Fruit fly (Drosophila melanogaster): ENCODE results near the gene eIF3a.

eIF3a gene

dm6 chr3R:4452345-4453044, 18.8 kb upstream of the eIF3a start (continued):
- TF ChIP-seq Fer1 (GFP tag; optimal IDR thresholded peaks at IDR 0.05) = peak; percentile 31
- TF ChIP-seq CTCF (GFP tag; optimal IDR thresholded peaks at IDR 0.05) = no peak
- peak; percentile 16 for TF ChIP-seq CG12769 (tag; optimal IDR thresholded peaks at IDR 0.05)
- no peak for TF ChIP-seq CG1529 (GFP tag; optimal IDR thresholded peaks at IDR 0.05)
- TF ChIP-seq CG17568 (GFP tag; optimal IDR thresholded peaks at IDR 0.05) = no peak
- TF ChIP-seq emc (GFP tag; optimal IDR thresholded peaks at IDR 0.05) = no peak
- no peak for TF ChIP-seq CG16813 (GFP tag; IDR thresholded peaks at IDR 0.05; ENCODE audit: partially characterized antibody)
- TF ChIP-seq Atf3 (GFP tag; optimal IDR thresholded peaks at IDR 0.05) = no peak
- no peak for TF ChIP-seq Dfd (GFP tag; optimal IDR thresholded peaks at IDR 0.05)
- no peak for TF ChIP-seq tll (GFP tag; optimal IDR thresholded peaks at IDR 0.05)
- no peak for TF ChIP-seq D19A (tag; optimal IDR thresholded peaks at IDR 0.05)
- 0 out of 2 replicates have a peak, but pooled peaks have one; percentile 13 for TF ChIP-seq slbo (GFP tag; IDR thresholded peaks at IDR 0.05)
- no peak for TF ChIP-seq CG13123 (GFP tag; optimal IDR thresholded peaks at IDR 0.05)
- TF ChIP-seq bowl (GFP tag; IDR thresholded peaks at IDR 0.05) = no peak
- TF ChIP-seq Sry-β (GFP tag; optimal IDR thresholded peaks at IDR 0.05) = no peak
- no peak for TF ChIP-seq CG13624 (GFP tag; optimal IDR thresholded peaks at IDR 0.05)
- peak; percentile 99 for TF ChIP-seq sr (GFP tag; IDR thresholded peaks at IDR 0.05)
- no peak for TF ChIP-seq HmgD (GFP tag; optimal IDR thresholded peaks at IDR 0.05)
- TF ChIP-seq ATbp (GFP tag; optimal IDR thresholded peaks at IDR 0.05) = no peak
- TF ChIP-seq Dbx (GFP tag; IDR thresholded peaks at IDR 0.05) = no peak
- no peak for TF ChIP-seq lilli (GFP tag; optimal IDR thresholded peaks at IDR 0.05)
- TF ChIP-seq Myb (GFP tag; optimal IDR thresholded peaks at IDR 0.05) = no peak
- no peak for TF ChIP-seq CG30431 (GFP tag; optimal IDR thresholded peaks at IDR 0.05)
- TF ChIP-seq Drgx (GFP tag; IDR thresholded peaks at IDR 0.05) = peak; percentile 25
- no peak for TF ChIP-seq pho (GFP tag; optimal IDR thresholded peaks at IDR 0.05)
- TF ChIP-seq CG7987 (GFP tag; optimal IDR thresholded peaks at IDR 0.05) = no peak
- no peak for TF ChIP-seq CG18476 (GFP tag; optimal IDR thresholded peaks at IDR 0.05)
- peak; percentile 4 for TF ChIP-seq Asciz (GFP tag; optimal IDR thresholded peaks at IDR 0.05)
- TF ChIP-seq Hey (tag; optimal IDR thresholded peaks at IDR 0.05) = no peak
- peak; percentile 21; the same call in 1 of the 2 replicates for TF ChIP-seq Scr (GFP tag; IDR thresholded peaks at IDR 0.05; ENCODE audit: partially characterized antibody)
- no peak for TF ChIP-seq cad (GFP tag; optimal IDR thresholded peaks at IDR 0.05)
- TF ChIP-seq Neu2 (GFP tag; optimal IDR thresholded peaks at IDR 0.05; ENCODE audit: borderline replicate concordance) = no peak
- no peak for TF ChIP-seq sob (GFP tag; IDR thresholded peaks at IDR 0.05)
- TF ChIP-seq ewg (GFP tag; optimal IDR thresholded peaks at IDR 0.05) = no peak
- TF ChIP-seq B-H2 (GFP tag; optimal IDR thresholded peaks at IDR 0.05) = no peak
- TF ChIP-seq zen2 (GFP tag; IDR thresholded peaks at IDR 0.05; ENCODE audit: partially characterized antibody) = 0 out of 3 replicates have a peak, but pooled peaks have one; percentile 9
- no peak for TF ChIP-seq CG4404 (GFP tag; IDR thresholded peaks at IDR 0.05)
- TF ChIP-seq CG12659 (GFP tag; optimal IDR thresholded peaks at IDR 0.05) = no peak
- no peak for TF ChIP-seq CG7357 (GFP tag; IDR thresholded peaks at IDR 0.05)
- TF ChIP-seq Meics (GFP tag; optimal IDR thresholded peaks at IDR 0.05) = no peak
- TF ChIP-seq CG12104 (GFP tag; optimal IDR thresholded peaks at IDR 0.05) = no peak
- TF ChIP-seq CG4820 (GFP tag; optimal IDR thresholded peaks at IDR 0.05) = no peak
- TF ChIP-seq fd64A (GFP tag; optimal IDR thresholded peaks at IDR 0.05) = no peak
- TF ChIP-seq CG10565 (GFP tag; optimal IDR thresholded peaks at IDR 0.05) = no peak
- TF ChIP-seq dm (GFP tag; optimal IDR thresholded peaks at IDR 0.05) = peak; percentile 29
- TF ChIP-seq GATAe (GFP tag; conservative IDR thresholded peaks at IDR 0.05) = peak; percentile 74
- no peak for TF ChIP-seq CoRest (tag; optimal IDR thresholded peaks at IDR 0.05)
- TF ChIP-seq CG1603 (tag; optimal IDR thresholded peaks at IDR 0.05) = no peak
- no peak for TF ChIP-seq CG15269 (tag; optimal IDR thresholded peaks at IDR 0.05)
- no peak for TF ChIP-seq slp2 (GFP tag; optimal IDR thresholded peaks at IDR 0.05)
- no peak for TF ChIP-seq CG17328 (GFP tag; IDR thresholded peaks at IDR 0.05)

Measured in whole organism, embryonic.